Worm (Caenorhabditis elegans): ENCODE data around the gene T11F8.5.

T11F8.5 gene

ce11 chrIV:5507754-5508153, 24.9 kb downstream of the T11F8.5 start:
- TF ChIP-seq elt-2 (tag; optimal IDR thresholded peaks at IDR 0.05) (no peak), nhr-23 (tag; optimal IDR thresholded peaks at IDR 0.05) (no peak), lsy-12 (tag; optimal IDR thresholded peaks at IDR 0.05) (no peak), nhr-76 (tag; optimal IDR thresholded peaks at IDR 0.05) (no peak), unc-39 (tag; optimal IDR thresholded peaks at IDR 0.05) (no peak), lin-39 (tag; optimal IDR thresholded peaks at IDR 0.05) (peak; percentile 65), egl-5 (tag; optimal IDR thresholded peaks at IDR 0.05) (peak; percentile 13), nfya-1 (tag; optimal IDR thresholded peaks at IDR 0.05; ENCODE audit: insufficient read depth) (no peak)

ce11 chrIV:5514789-5515188, 32.0 kb downstream of the T11F8.5 start:
- no peak for TF ChIP-seq fos-1 (tag; optimal IDR thresholded peaks at IDR 0.05)
- TF ChIP-seq jun-1 (tag; optimal IDR thresholded peaks at IDR 0.05): no peak
- no peak for TF ChIP-seq aly-2 (tag; optimal IDR thresholded peaks at IDR 0.05)
- no peak for TF ChIP-seq ama-1 (optimal IDR thresholded peaks at IDR 0.05)
- no peak for TF ChIP-seq egl-27 (tag; optimal IDR thresholded peaks at IDR 0.05)
- TF ChIP-seq nhr-25 (tag; optimal IDR thresholded peaks at IDR 0.05): no peak

ce11 chrIV:5519044-5519443, 36.2 kb downstream of the T11F8.5 start:
- TF ChIP-seq elt-3 (tag; optimal IDR thresholded peaks at IDR 0.05): no peak
- no peak for TF ChIP-seq skn-1 (tag; optimal IDR thresholded peaks at IDR 0.05)
- no peak for TF ChIP-seq eor-1 (tag; optimal IDR thresholded peaks at IDR 0.05)
- no peak for TF ChIP-seq ama-1 (optimal IDR thresholded peaks at IDR 0.05)
- peak; percentile 18 for TF ChIP-seq lin-39 (tag; optimal IDR thresholded peaks at IDR 0.05)
- TF ChIP-seq elt-1 (tag; optimal IDR thresholded peaks at IDR 0.05): peak; percentile 91
- no peak for TF ChIP-seq nhr-76 (tag; optimal IDR thresholded peaks at IDR 0.05)

ce11 chrIV:5526711-5527383, 44.0 kb downstream of the T11F8.5 start:
- TF ChIP-seq unc-39 (tag; optimal IDR thresholded peaks at IDR 0.05) (no peak), mml-1 (tag; optimal IDR thresholded peaks at IDR 0.05) (no peak), nhr-67 (tag; optimal IDR thresholded peaks at IDR 0.05) (no peak), pha-4 (tag; optimal IDR thresholded peaks at IDR 0.05) (peak; percentile 54)

- TF ChIP-seq elt-3 (tag; optimal IDR thresholded peaks at IDR 0.05) (no peak), lin-15B (tag; optimal IDR thresholded peaks at IDR 0.05) (no peak), skn-1 (tag; optimal IDR thresholded peaks at IDR 0.05) (no peak), mdl-1 (tag; optimal IDR thresholded peaks at IDR 0.05) (no peak), snpc-4 (tag; optimal IDR thresholded peaks at IDR 0.05) (no peak), zag-1 (tag; optimal IDR thresholded peaks at IDR 0.05) (no peak), fos-1 (tag; optimal IDR thresholded peaks at IDR 0.05) (no peak), lin-39 (tag; optimal IDR thresholded peaks at IDR 0.05) (no peak), pha-4 (tag; optimal IDR thresholded peaks at IDR 0.05) (no peak), sea-2 (GFP tag; optimal IDR thresholded peaks at IDR 0.05) (no peak), pqm-1 (tag; optimal IDR thresholded peaks at IDR 0.05) (no peak), elt-2 (tag; optimal IDR thresholded peaks at IDR 0.05) (no peak)
Observed at ce11 chrIV:5528285-5528684, 45.5 kb downstream of the T11F8.5 start, which contains the start of gene unc-5. TSS of gene unc-5 (minus strand) at chrIV:5528338.

- TF ChIP-seq elt-2 (tag; optimal IDR thresholded peaks at IDR 0.05) (peak; percentile 14), tbx-2 (tag; optimal IDR thresholded peaks at IDR 0.05) (no peak), snpc-4 (tag; optimal IDR thresholded peaks at IDR 0.05) (no peak), lin-15B (tag; optimal IDR thresholded peaks at IDR 0.05) (no peak), fkh-10 (GFP tag; optimal IDR thresholded peaks at IDR 0.05) (peak; percentile 12), nhr-77 (tag; optimal IDR thresholded peaks at IDR 0.05) (no peak), nhr-67 (tag; optimal IDR thresholded peaks at IDR 0.05) (no peak)
Observed at ce11 chrIV:5530980-5531379, 48.2 kb downstream of the T11F8.5 start.

- TF ChIP-seq hmg-11 (tag; optimal IDR thresholded peaks at IDR 0.05) (no peak), nhr-77 (tag; optimal IDR thresholded peaks at IDR 0.05) (no peak), unc-62 (GFP tag; optimal IDR thresholded peaks at IDR 0.05) (no peak), jun-1 (tag; optimal IDR thresholded peaks at IDR 0.05) (no peak), ceh-16 (tag; optimal IDR thresholded peaks at IDR 0.05) (no peak), nhr-237 (tag; optimal IDR thresholded peaks at IDR 0.05) (no peak), snpc-4 (tag; optimal IDR thresholded peaks at IDR 0.05) (no peak), tbx-2 (tag; optimal IDR thresholded peaks at IDR 0.05) (no peak), ztf-11 (tag; optimal IDR thresholded peaks at IDR 0.05) (no peak), nhr-28 (tag; optimal IDR thresholded peaks at IDR 0.05) (no peak), nhr-43 (tag; optimal IDR thresholded peaks at IDR 0.05; ENCODE audit: poor library complexity, severe bottlenecking) (no peak), unc-39 (tag; optimal IDR thresholded peaks at IDR 0.05) (no peak), egl-5 (tag; optimal IDR thresholded peaks at IDR 0.05) (no peak), ztf-4 (tag; optimal IDR thresholded peaks at IDR 0.05) (no peak), fkh-2 (tag; optimal IDR thresholded peaks at IDR 0.05) (no peak), elt-3 (tag; optimal IDR thresholded peaks at IDR 0.05) (no peak), nhr-76 (tag; optimal IDR thresholded peaks at IDR 0.05) (no peak), pha-4 (tag; optimal IDR thresholded peaks at IDR 0.05) (no peak), R02D3.7 (tag; optimal IDR thresholded peaks at IDR 0.05) (no peak)
Observed at ce11 chrIV:5533556-5533955, 50.7 kb downstream of the T11F8.5 start.

Data from whole organism, L3 larva.